Fruit fly (Drosophila melanogaster): ENCODE measurements around the gene CG6380.

DNA sequence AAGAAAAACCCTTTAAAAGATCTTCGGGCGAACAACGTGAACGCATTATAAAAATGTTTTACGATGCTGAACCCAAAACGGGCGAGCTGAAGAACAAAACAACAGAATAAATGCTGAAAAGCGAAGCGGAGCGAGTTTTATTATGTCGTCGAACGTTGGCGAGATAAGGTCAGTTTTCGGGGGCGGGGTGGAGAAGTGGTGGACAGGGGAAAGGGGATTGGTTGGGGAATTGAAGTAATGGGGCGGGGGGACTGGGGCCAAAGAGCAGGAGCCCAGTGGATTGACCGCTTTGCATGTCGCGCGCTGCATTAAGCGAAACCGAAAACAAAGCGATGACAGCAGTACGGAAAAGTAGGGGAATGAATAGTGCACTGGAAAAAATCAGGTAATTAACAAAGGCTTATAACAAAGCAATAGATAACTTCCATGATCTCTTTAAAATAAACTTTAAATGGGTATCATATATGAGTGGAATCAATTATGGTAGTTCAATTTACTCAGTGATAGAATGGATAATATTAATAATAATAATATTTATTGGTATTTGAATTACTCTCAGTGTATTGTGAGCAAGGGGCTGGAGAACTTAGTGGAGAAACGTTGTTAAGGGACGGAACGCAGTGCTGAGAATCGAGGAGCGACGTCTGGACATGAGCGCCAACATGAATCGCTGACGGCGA, 48.8 kb downstream of the CG6380 start:
- TF ChIP-seq CG1620 (GFP tag; optimal IDR thresholded peaks at IDR 0.05) (no peak), bab1 (GFP tag; optimal IDR thresholded peaks at IDR 0.05) (no peak), Mnt (GFP tag; optimal IDR thresholded peaks at IDR 0.05) (no peak), Hr96 (GFP tag; optimal IDR thresholded peaks at IDR 0.05) (no peak), CG33017 (tag; optimal IDR thresholded peaks at IDR 0.05) (no peak), tj (GFP tag; optimal IDR thresholded peaks at IDR 0.05) (no peak), CG11617 (GFP tag; optimal IDR thresholded peaks at IDR 0.05) (no peak), cnc (optimal IDR thresholded peaks at IDR 0.05) (no peak)
